Fruit fly (Drosophila melanogaster) whole organism, prepupa: ENCODE measurements around the gene salt.

Experiments used
- CG10631 ChIP-seq: fragments of 200-800 bp; sonication (Bioruptor generic); optimal IDR thresholded peaks from 2 replicates; lab custom pipeline; 2016; ENCODE audit warnings: missing biosample characterization, missing genetic modification characterization
- CG10669 ChIP-seq: fragments of 200-800 bp; sonication (Bioruptor generic); optimal IDR thresholded peaks from 3 replicates; lab custom pipeline; 2018; ENCODE audit warnings: missing biosample characterization, mild to moderate bottlenecking, missing genetic modification characterization, moderate library complexity
- CG11294 ChIP-seq: fragments of 200-800 bp; sonication (Bioruptor generic); IDR thresholded peaks from 2 replicates; pipeline ENCODE4 v1.3.6; 2022; ENCODE audit warnings: missing biosample characterization, missing genetic modification characterization
- CG11762 ChIP-seq: fragments of 200-800 bp; sonication (Bioruptor generic); optimal IDR thresholded peaks from 3 replicates; lab custom pipeline; 2016; ENCODE audit warnings: missing biosample characterization, missing genetic modification characterization; ENCODE audit not compliant: insufficient read depth
- CG11902 ChIP-seq: fragments of 200-800 bp; sonication (Bioruptor generic); optimal IDR thresholded peaks from 3 replicates; lab custom pipeline; 2016; ENCODE audit warnings: missing biosample characterization, missing genetic modification characterization
- CG15336 ChIP-seq: fragments of 200-800 bp; sonication (Bioruptor generic); IDR thresholded peaks from 2 replicates; pipeline ENCODE4 v1.3.6; 2022; ENCODE audit warnings: missing biosample characterization, missing genetic modification characterization
- CG1621 ChIP-seq: fragments of 200-800 bp; sonication (Bioruptor generic); optimal IDR thresholded peaks from 3 replicates; lab custom pipeline; 2018; ENCODE audit warnings: missing biosample characterization, mild to moderate bottlenecking, missing genetic modification characterization
- CG16779 ChIP-seq: fragments of 200-800 bp; sonication (Bioruptor generic); optimal IDR thresholded peaks from 3 replicates; lab custom pipeline; 2017; ENCODE audit warnings: missing biosample characterization, mild to moderate bottlenecking, missing genetic modification characterization
- CG3032 ChIP-seq: fragments of 200-800 bp; optimal IDR thresholded peaks from 2 replicates; lab custom pipeline; 2019; ENCODE audit warnings: missing biosample characterization, mild to moderate bottlenecking, missing genetic modification characterization, moderate library complexity
- CG31627 ChIP-seq: fragments of 200-800 bp; sonication (Bioruptor generic); optimal IDR thresholded peaks from 3 replicates; lab custom pipeline; 2016; ENCODE audit warnings: missing biosample characterization, missing genetic modification characterization
- CG32006 ChIP-seq: fragments of 200-800 bp; sonication (Bioruptor generic); optimal IDR thresholded peaks from 3 replicates; lab custom pipeline; 2017; ENCODE audit warnings: missing biosample characterization, mild to moderate bottlenecking, missing genetic modification characterization
- CG34406 ChIP-seq: fragments of 200-800 bp; sonication (Bioruptor generic); optimal IDR thresholded peaks from 3 replicates; lab custom pipeline; 2016; ENCODE audit warnings: missing biosample characterization, missing genetic modification characterization
- CG3919 ChIP-seq: fragments of 200-800 bp; sonication (Bioruptor generic); optimal IDR thresholded peaks from 3 replicates; lab custom pipeline; 2016; ENCODE audit warnings: missing biosample characterization, missing genetic modification characterization
- CG4318 ChIP-seq: fragments of 200-800 bp; sonication (Bioruptor generic); optimal IDR thresholded peaks from 3 replicates; lab custom pipeline; 2017; ENCODE audit warnings: missing biosample characterization, mild to moderate bottlenecking, missing genetic modification characterization
- CG6276 ChIP-seq: fragments of 200-800 bp; sonication (Bioruptor generic); optimal IDR thresholded peaks from 2 replicates; lab custom pipeline; 2017; ENCODE audit warnings: missing biosample characterization, mild to moderate bottlenecking, missing genetic modification characterization
- CG6792 ChIP-seq: fragments of 200-800 bp; sonication (Bioruptor generic); optimal IDR thresholded peaks from 3 replicates; lab custom pipeline; 2016; ENCODE audit warnings: missing biosample characterization, missing genetic modification characterization
- CG6854 ChIP-seq: fragments of 200-800 bp; sonication (Bioruptor generic); optimal IDR thresholded peaks from 2 replicates; lab custom pipeline; 2017; ENCODE audit warnings: missing biosample characterization, mild to moderate bottlenecking, missing genetic modification characterization
- CG7368 ChIP-seq: fragments of 200-800 bp; sonication (Bioruptor generic); optimal IDR thresholded peaks from 3 replicates; lab custom pipeline; 2016; ENCODE audit warnings: missing biosample characterization, missing genetic modification characterization
- CG8119 ChIP-seq: fragments of 200-800 bp; sonication (Bioruptor generic); IDR thresholded peaks from 3 replicates; pipeline ENCODE4 v1.3.6; 2022; ENCODE audit warnings: missing biosample characterization, missing genetic modification characterization
- CG8319 ChIP-seq: fragments of 200-800 bp; sonication (Bioruptor generic); optimal IDR thresholded peaks from 3 replicates; lab custom pipeline; 2016; ENCODE audit warnings: missing biosample characterization, missing genetic modification characterization
- CG8632 ChIP-seq: fragments of 200-800 bp; sonication (Bioruptor generic); optimal IDR thresholded peaks from 3 replicates; lab custom pipeline; 2016; ENCODE audit warnings: missing biosample characterization, missing genetic modification characterization
- CG9139 ChIP-seq: fragments of 200-800 bp; sonication (Bioruptor generic); optimal IDR thresholded peaks from 3 replicates; lab custom pipeline; 2017; ENCODE audit warnings: missing biosample characterization, mild to moderate bottlenecking, missing genetic modification characterization
- Eip75B ChIP-seq: fragments of 200-800 bp; sonication (Bioruptor generic); optimal IDR thresholded peaks from 3 replicates; lab custom pipeline; 2016; ENCODE audit warnings: missing biosample characterization, missing genetic modification characterization
- Eip78C ChIP-seq: fragments of 200-800 bp; sonication (Bioruptor generic); peaks from one replicate; lab custom pipeline; 2016; ENCODE audit warnings: missing biosample characterization, missing genetic modification characterization
- Eip93F ChIP-seq: fragments of 200-800 bp; sonication (Bioruptor generic); optimal IDR thresholded peaks from 2 replicates; lab custom pipeline; 2016; ENCODE audit warnings: missing biosample characterization, mild to moderate bottlenecking, missing genetic modification characterization
- Gug ChIP-seq: fragments of 200-800 bp; sonication (Bioruptor generic); IDR thresholded peaks from 2 replicates; pipeline ENCODE4 v1.3.6; 2022; ENCODE audit warnings: missing biosample characterization, missing genetic modification characterization
- Hr38 ChIP-seq: sonication (Bioruptor generic); optimal IDR thresholded peaks from 2 replicates; lab custom pipeline; 2016; ENCODE audit warnings: missing biosample characterization, missing genetic modification characterization
- Hr39 ChIP-seq: fragments of 200-800 bp; sonication (Bioruptor generic); optimal IDR thresholded peaks from 2 replicates; lab custom pipeline; 2016; ENCODE audit warnings: missing biosample characterization, missing genetic modification characterization
- Hr4 ChIP-seq: fragments of 200-800 bp; sonication (Bioruptor generic); optimal IDR thresholded peaks from 3 replicates; lab custom pipeline; 2016; ENCODE audit warnings: missing biosample characterization, missing genetic modification characterization
- Lpt ChIP-seq: fragments of 200-800 bp; sonication (Bioruptor generic); optimal IDR thresholded peaks from 3 replicates; lab custom pipeline; 2016; ENCODE audit warnings: missing biosample characterization, missing genetic modification characterization
- Met ChIP-seq: fragments of 200-800 bp; sonication (Bioruptor generic); optimal IDR thresholded peaks from 3 replicates; lab custom pipeline; 2016; ENCODE audit warnings: missing biosample characterization, missing genetic modification characterization
- OdsH ChIP-seq: fragments of 200-800 bp; sonication (Bioruptor generic); optimal IDR thresholded peaks from 3 replicates; lab custom pipeline; 2016; ENCODE audit warnings: missing biosample characterization, missing genetic modification characterization
- Smox ChIP-seq: fragments of 200-800 bp; sonication (Bioruptor generic); optimal IDR thresholded peaks from 3 replicates; lab custom pipeline; 2016; ENCODE audit warnings: missing biosample characterization, missing genetic modification characterization
- Sox102F ChIP-seq: fragments of 200-800 bp; sonication (Bioruptor generic); optimal IDR thresholded peaks from 2 replicates; lab custom pipeline; 2016; ENCODE audit warnings: missing biosample characterization, mild to moderate bottlenecking, missing genetic modification characterization
- Sox14 ChIP-seq: fragments of 200-800 bp; sonication (Bioruptor generic); optimal IDR thresholded peaks from 3 replicates; lab custom pipeline; 2016; ENCODE audit warnings: missing biosample characterization, missing genetic modification characterization
- Sox15 ChIP-seq: fragments of 200-800 bp; sonication (Bioruptor generic); optimal IDR thresholded peaks from 3 replicates; lab custom pipeline; 2016; ENCODE audit warnings: missing biosample characterization, missing genetic modification characterization
- achi ChIP-seq: fragments of 200-800 bp; sonication (Bioruptor generic); optimal IDR thresholded peaks from 3 replicates; lab custom pipeline; 2016; ENCODE audit warnings: missing biosample characterization, missing genetic modification characterization
- cyc ChIP-seq: fragments of 200-800 bp; sonication (Bioruptor generic); optimal IDR thresholded peaks from 3 replicates; lab custom pipeline; 2016; ENCODE audit warnings: missing biosample characterization, missing genetic modification characterization
- dac ChIP-seq: fragments of 200-800 bp; sonication (Bioruptor generic); optimal IDR thresholded peaks from 2 replicates; lab custom pipeline; 2017; ENCODE audit warnings: missing biosample characterization, mild to moderate bottlenecking, missing genetic modification characterization
- dsx ChIP-seq: fragments of 200-800 bp; optimal IDR thresholded peaks from 3 replicates; lab custom pipeline; 2019; ENCODE audit warnings: missing biosample characterization, mild to moderate bottlenecking, missing genetic modification characterization, moderate library complexity; ENCODE audit not compliant: poor library complexity, severe bottlenecking
- eg ChIP-seq: fragments of 200-800 bp; sonication (Bioruptor generic); IDR thresholded peaks from 3 replicates; pipeline ENCODE4 v1.3.6; 2022; ENCODE audit warnings: missing biosample characterization, missing genetic modification characterization
- esn ChIP-seq: fragments of 200-800 bp; sonication (Bioruptor generic); optimal IDR thresholded peaks from 2 replicates; lab custom pipeline; 2016; ENCODE audit warnings: missing biosample characterization, mild to moderate bottlenecking, missing genetic modification characterization, moderate library complexity
- fd59A ChIP-seq: fragments of 200-800 bp; sonication (Bioruptor generic); optimal IDR thresholded peaks from 2 replicates; lab custom pipeline; 2017; ENCODE audit warnings: missing biosample characterization, mild to moderate bottlenecking, missing genetic modification characterization, missing genetic modification reagents
- fd85E ChIP-seq: fragments of 200-800 bp; sonication (Bioruptor generic); optimal IDR thresholded peaks from 3 replicates; lab custom pipeline; 2016; ENCODE audit warnings: missing biosample characterization, missing genetic modification characterization
- fkh ChIP-seq: fragments of 200-800 bp; sonication (Bioruptor generic); optimal IDR thresholded peaks from 3 replicates; lab custom pipeline; 2017; ENCODE audit warnings: missing biosample characterization, mild to moderate bottlenecking, missing genetic modification characterization, moderate library complexity
- lz ChIP-seq: fragments of 200-800 bp; sonication (Bioruptor generic); optimal IDR thresholded peaks from 3 replicates; lab custom pipeline; 2016; ENCODE audit warnings: missing biosample characterization, missing genetic modification characterization
- net ChIP-seq: fragments of 200-800 bp; sonication (Bioruptor generic); optimal IDR thresholded peaks from 3 replicates; lab custom pipeline; 2016; ENCODE audit warnings: missing biosample characterization, missing genetic modification characterization
- pdm3 ChIP-seq: fragments of 200-800 bp; sonication (Bioruptor generic); optimal IDR thresholded peaks from 3 replicates; lab custom pipeline; 2016; ENCODE audit warnings: missing biosample characterization, missing genetic modification characterization
- salr ChIP-seq, 2 experiments: fragments of 200-800 bp; sonication (Bioruptor generic); optimal IDR thresholded peaks; 3 replicates each; lab custom pipeline; 2016 to 2018; ENCODE audit warnings: missing biosample characterization in 2 of 2, missing genetic modification characterization in 2 of 2, mild to moderate bottlenecking in 1 of 2
- spab ChIP-seq: fragments of 200-800 bp; sonication (Bioruptor generic); optimal IDR thresholded peaks from 2 replicates; lab custom pipeline; 2017; ENCODE audit warnings: missing biosample characterization, mild to moderate bottlenecking, missing genetic modification characterization, missing genetic modification reagents
- ss ChIP-seq, 2 experiments: fragments of 200-800 bp; sonication (Bioruptor generic); optimal IDR thresholded peaks; 2 replicates in 1 of 2; 3 replicates in 1 of 2; lab custom pipeline; 2017 to 2018; ENCODE audit warnings: mild to moderate bottlenecking in 2 of 2, missing biosample characterization in 2 of 2, missing genetic modification characterization in 2 of 2, moderate library complexity in 1 of 2
- svp ChIP-seq: fragments of 200-800 bp; sonication (Bioruptor generic); peaks from one replicate; lab custom pipeline; 2016; ENCODE audit warnings: missing biosample characterization, missing genetic modification characterization
- topi ChIP-seq: fragments of 200-800 bp; sonication (Bioruptor generic); optimal IDR thresholded peaks from 3 replicates; lab custom pipeline; 2016; ENCODE audit warnings: missing biosample characterization, missing genetic modification characterization

Gene salt

dm6 chr3R:31709142-31709541 lies 45.4 kb downstream of the salt start:
- TF ChIP-seq CG32006 (GFP tag; lab: Kevin White, UChicago) (peak; percentile 63), CG11762 (GFP tag; lab: Kevin White, UChicago) (no peak), Eip75B (peak; percentile 48), Met (GFP tag; lab: Kevin White, UChicago) (peak; percentile 42), CG9139 (GFP tag; lab: Kevin White, UChicago) (no peak), Hr38 (GFP tag; lab: Kevin White, UChicago) (no peak), CG16779 (tag; lab: Kevin White, UChicago) (no peak), CG31627 (GFP tag; lab: Kevin White, UChicago) (peak; percentile 44), Lpt (GFP tag; lab: Kevin White, UChicago) (peak; percentile 68), salr (GFP tag; optimal IDR thresholded peaks at IDR 0.05; lab: Kevin White, UChicago) (peak in 1 of 2 experiments; percentile 45), Hr4 (GFP tag; lab: Kevin White, UChicago) (peak; percentile 77), ss (GFP tag; optimal IDR thresholded peaks at IDR 0.05; lab: Kevin White, UChicago) (no peak), Sox102F (GFP tag; lab: Kevin White, UChicago) (peak; percentile 1), CG11294 (GFP tag; lab: Robert Waterston, UW) (peak; percentile 24; the same call in 1 of the 2 replicates), CG15336 (GFP tag; lab: Robert Waterston, UW) (peak; percentile 83), lz (GFP tag; lab: Kevin White, UChicago) (peak; percentile 41), fkh (no peak), CG8319 (GFP tag; lab: Kevin White, UChicago) (no peak), eg (GFP tag; lab: Robert Waterston, UW) (peak; percentile 88), Eip93F (no peak), svp (GFP tag; lab: Kevin White, UChicago) (no peak), dac (GFP tag; lab: Kevin White, UChicago) (peak; percentile 74), Gug (GFP tag; lab: Robert Waterston, UW) (peak; percentile 70), cyc (GFP tag; lab: Kevin White, UChicago) (peak; percentile 40), Sox15 (no peak), Smox (GFP tag; lab: Kevin White, UChicago) (peak; percentile 16), CG10631 (peak; percentile 38), CG10669 (GFP tag; lab: Kevin White, UChicago) (no peak), CG34406 (GFP tag; lab: Kevin White, UChicago) (no peak), achi (GFP tag; lab: Kevin White, UChicago) (no peak), esn (GFP tag; lab: Kevin White, UChicago) (peak; percentile 46), CG7368 (GFP tag; lab: Kevin White, UChicago) (peak; percentile 8), fd59A (GFP tag; lab: Kevin White, UChicago) (no peak), fd85E (GFP tag; lab: Kevin White, UChicago) (no peak), CG6854 (GFP tag; lab: Kevin White, UChicago) (no peak), CG8632 (GFP tag; lab: Kevin White, UChicago) (no peak), CG3919 (peak; percentile 47), CG3032 (tag; lab: Kevin White, UChicago) (no peak), CG8119 (GFP tag; lab: Robert Waterston, UW) (peak; percentile 67; the same call in 2 of the 3 replicates), Hr39 (GFP tag; lab: Kevin White, UChicago) (peak; percentile 46), CG1621 (no peak), CG6792 (GFP tag; lab: Kevin White, UChicago) (no peak), CG11902 (no peak), spab (GFP tag; lab: Kevin White, UChicago) (no peak), CG4318 (GFP tag; lab: Kevin White, UChicago) (peak; percentile 59), Eip78C (peak; percentile 82), pdm3 (peak; percentile 32), Sox14 (GFP tag; lab: Kevin White, UChicago) (peak; percentile 68), CG6276 (peak; percentile 70), OdsH (GFP tag; lab: Kevin White, UChicago) (peak; percentile 53), topi (GFP tag; lab: Kevin White, UChicago) (peak; percentile 28), net (peak; percentile 48), dsx (GFP tag; lab: Kevin White, UChicago) (no peak)
